Worm (Caenorhabditis elegans) whole organism, late embryonic: Measurements from ENCODE around the gene tag-123.

ENCODE experiments used
- C08G9.2 ChIP-seq: sonication (generic microtip); optimal IDR thresholded peaks from 2 replicates; lab custom pipeline; 2016; ENCODE audit warnings: mild to moderate bottlenecking, missing genetic modification characterization, moderate library complexity, missing compliant biosample characterization
- C38D4.7 ChIP-seq: fragments of 200-800 bp; sonication (Bioruptor generic); optimal IDR thresholded peaks from 2 replicates; lab custom pipeline; 2018; ENCODE audit warnings: mild to moderate bottlenecking, missing genetic modification characterization, moderate library complexity, missing compliant biosample characterization
- F13H6.1 ChIP-seq: sonication (generic microtip); optimal IDR thresholded peaks from 2 replicates; lab custom pipeline; 2016; ENCODE audit warnings: missing genetic modification characterization, missing compliant biosample characterization
- K09A11.1 ChIP-seq: sonication (generic microtip); optimal IDR thresholded peaks from 2 replicates; lab custom pipeline; 2017; ENCODE audit warnings: antibody characterized with exemption, mild to moderate bottlenecking, missing genetic modification characterization, missing compliant biosample characterization; ENCODE audit not compliant: insufficient read depth
- Y22D7AL.16 ChIP-seq: sonication (generic microtip); optimal IDR thresholded peaks from 2 replicates; lab custom pipeline; 2016; ENCODE audit warnings: missing genetic modification characterization, missing compliant biosample characterization
- ceh-14 ChIP-seq: sonication (generic microtip); optimal IDR thresholded peaks from 2 replicates; lab custom pipeline; 2016; ENCODE audit warnings: missing genotype, missing genetic modification characterization, missing compliant biosample characterization
- ceh-18 ChIP-seq: sonication (generic microtip); optimal IDR thresholded peaks from 2 replicates; lab custom pipeline; 2016; ENCODE audit warnings: missing genetic modification characterization, missing compliant biosample characterization
- ceh-19 ChIP-seq: fragments of 200-800 bp; sonication (Bioruptor generic); optimal IDR thresholded peaks from 2 replicates; lab custom pipeline; 2018; ENCODE audit warnings: mild to moderate bottlenecking, missing genetic modification characterization, missing compliant biosample characterization
- ceh-24 ChIP-seq: sonication (generic microtip); optimal IDR thresholded peaks from 2 replicates; lab custom pipeline; 2016; ENCODE audit warnings: mild to moderate bottlenecking, missing genetic modification characterization, missing compliant biosample characterization
- ceh-31 ChIP-seq: sonication (generic microtip); optimal IDR thresholded peaks from 2 replicates; lab custom pipeline; 2016; ENCODE audit warnings: missing genetic modification characterization, missing compliant biosample characterization
- ceh-34 ChIP-seq: sonication (generic microtip); optimal IDR thresholded peaks from 2 replicates; lab custom pipeline; 2016; ENCODE audit warnings: mild to moderate bottlenecking, missing genetic modification characterization, missing compliant biosample characterization
- ceh-45 ChIP-seq: fragments of 200-800 bp; sonication (Bioruptor generic); IDR thresholded peaks from 2 replicates; pipeline ENCODE4 v1.3.6; 2022; ENCODE audit warnings: missing genetic modification reagents, missing genetic modification characterization, missing compliant biosample characterization
- ceh-48 ChIP-seq: sonication (generic microtip); optimal IDR thresholded peaks from 2 replicates; lab custom pipeline; 2016; ENCODE audit warnings: missing genetic modification characterization, inconsistent platforms, missing compliant biosample characterization
- ceh-6 ChIP-seq: fragments of 200-800 bp; sonication (Bioruptor generic); optimal IDR thresholded peaks from 2 replicates; lab custom pipeline; 2018; ENCODE audit warnings: mild to moderate bottlenecking, missing genetic modification characterization, missing compliant biosample characterization
- che-1 ChIP-seq: sonication (generic microtip); optimal IDR thresholded peaks from 2 replicates; lab custom pipeline; 2016; ENCODE audit warnings: mild to moderate bottlenecking, missing genetic modification characterization, missing compliant biosample characterization
- dve-1 ChIP-seq: sonication (generic microtip); optimal IDR thresholded peaks from 2 replicates; lab custom pipeline; 2017; ENCODE audit warnings: antibody characterized with exemption, mild to moderate bottlenecking, missing genetic modification characterization, missing compliant biosample characterization
- elt-2 ChIP-seq: sonication (generic microtip); optimal IDR thresholded peaks from 2 replicates; lab custom pipeline; 2016; ENCODE audit warnings: missing genetic modification reagents, missing genetic modification characterization, missing compliant biosample characterization
- elt-4 ChIP-seq: sonication (generic microtip); optimal IDR thresholded peaks from 2 replicates; lab custom pipeline; 2016; ENCODE audit warnings: missing genetic modification characterization, missing compliant biosample characterization
- fkh-10 ChIP-seq: fragments of 150-350 bp; optimal IDR thresholded peaks from 2 replicates; lab custom pipeline; 2014; ENCODE audit warnings: missing biosample characterization, missing genetic modification reagents, missing genetic modification characterization
- fkh-6 ChIP-seq: sonication (generic microtip); optimal IDR thresholded peaks from 2 replicates; lab custom pipeline; 2016; ENCODE audit warnings: missing genetic modification characterization, missing compliant biosample characterization
- gmeb-2 ChIP-seq: sonication (generic microtip); optimal IDR thresholded peaks from 2 replicates; lab custom pipeline; 2016; ENCODE audit warnings: missing genetic modification characterization, inconsistent platforms, missing compliant biosample characterization
- hlh-13 ChIP-seq: fragments of 200-800 bp; sonication (Bioruptor generic); optimal IDR thresholded peaks from 2 replicates; lab custom pipeline; 2018; ENCODE audit warnings: mild to moderate bottlenecking, missing genetic modification characterization, missing compliant biosample characterization
- hlh-15 ChIP-seq: sonication (generic microtip); optimal IDR thresholded peaks from 2 replicates; lab custom pipeline; 2016; ENCODE audit warnings: missing genetic modification characterization, missing compliant biosample characterization
- hlh-30 ChIP-seq: sonication (generic microtip); optimal IDR thresholded peaks from 2 replicates; lab custom pipeline; 2017; ENCODE audit warnings: antibody characterized with exemption, missing genetic modification characterization, missing compliant biosample characterization; ENCODE audit not compliant: insufficient read depth
- hlh-6 ChIP-seq: sonication (generic microtip); optimal IDR thresholded peaks from 2 replicates; lab custom pipeline; 2016; ENCODE audit warnings: missing genotype, missing genetic modification characterization, missing compliant biosample characterization
- hlh-8 ChIP-seq: sonication (generic microtip); optimal IDR thresholded peaks from 2 replicates; lab custom pipeline; 2016; ENCODE audit warnings: missing genotype, missing genetic modification characterization, missing compliant biosample characterization
- lim-6 ChIP-seq: sonication (generic microtip); optimal IDR thresholded peaks from 2 replicates; lab custom pipeline; 2016; ENCODE audit warnings: missing genetic modification characterization, missing compliant biosample characterization
- lin-11 ChIP-seq: fragments of 200-800 bp; sonication (Bioruptor generic); optimal IDR thresholded peaks from 2 replicates; lab custom pipeline; 2018; ENCODE audit warnings: mild to moderate bottlenecking, missing genetic modification characterization, missing compliant biosample characterization
- madf-2 ChIP-seq: sonication (generic microtip); optimal IDR thresholded peaks from 2 replicates; lab custom pipeline; 2017; ENCODE audit warnings: missing genetic modification characterization, missing compliant biosample characterization
- mec-3 ChIP-seq: sonication (generic microtip); optimal IDR thresholded peaks from 2 replicates; lab custom pipeline; 2016; ENCODE audit warnings: borderline replicate concordance, missing genetic modification characterization, missing compliant biosample characterization
- nfya-1 ChIP-seq: sonication (generic microtip); optimal IDR thresholded peaks from 2 replicates; lab custom pipeline; 2017; ENCODE audit warnings: missing genetic modification characterization, mild to moderate bottlenecking, missing compliant biosample characterization, antibody characterized with exemption, moderate library complexity
- nhr-11 ChIP-seq: fragments of 150-350 bp; optimal IDR thresholded peaks from 2 replicates; lab custom pipeline; 2014; ENCODE audit warnings: missing biosample characterization, missing genetic modification characterization
- nhr-232 ChIP-seq: sonication (generic microtip); optimal IDR thresholded peaks from 2 replicates; lab custom pipeline; 2016; ENCODE audit warnings: missing genetic modification characterization, missing compliant biosample characterization
- npax-4 ChIP-seq: sonication (generic microtip); optimal IDR thresholded peaks from 2 replicates; lab custom pipeline; 2016; ENCODE audit warnings: missing genetic modification characterization, missing compliant biosample characterization
- odd-2 ChIP-seq: sonication (generic microtip); optimal IDR thresholded peaks from 2 replicates; lab custom pipeline; 2017; ENCODE audit warnings: antibody characterized with exemption, mild to moderate bottlenecking, missing genetic modification characterization, missing compliant biosample characterization
- pag-3 ChIP-seq: sonication (generic microtip); optimal IDR thresholded peaks from 2 replicates; lab custom pipeline; 2016; ENCODE audit warnings: missing compliant biosample characterization, missing genetic modification characterization, borderline replicate concordance
- pha-2 ChIP-seq: sonication (generic microtip); optimal IDR thresholded peaks from 2 replicates; lab custom pipeline; 2017; ENCODE audit warnings: mild to moderate bottlenecking, missing genetic modification characterization, missing compliant biosample characterization
- pha-4 ChIP-seq: fragments of 150-350 bp; optimal IDR thresholded peaks from 2 replicates; lab custom pipeline; 2018; ENCODE audit warnings: missing biosample characterization, missing genetic modification reagents, missing genetic modification characterization
- pros-1 ChIP-seq: fragments of 150-350 bp; optimal IDR thresholded peaks from 2 replicates; lab custom pipeline; 2014; ENCODE audit warnings: missing biosample characterization, missing genetic modification reagents, missing genetic modification characterization
- ref-2 ChIP-seq: sonication (generic microtip); optimal IDR thresholded peaks from 2 replicates; lab custom pipeline; 2016; ENCODE audit warnings: missing genetic modification characterization, missing compliant biosample characterization
- rnt-1 ChIP-seq: sonication (generic microtip); optimal IDR thresholded peaks from 2 replicates; lab custom pipeline; 2016; ENCODE audit warnings: missing genetic modification characterization, missing compliant biosample characterization
- sox-4 ChIP-seq: sonication (generic microtip); optimal IDR thresholded peaks from 2 replicates; lab custom pipeline; 2017; ENCODE audit warnings: mild to moderate bottlenecking, missing genetic modification characterization, inconsistent platforms, missing compliant biosample characterization
- ttx-3 ChIP-seq: sonication (generic microtip); optimal IDR thresholded peaks from 2 replicates; lab custom pipeline; 2016; ENCODE audit warnings: missing genetic modification reagents, missing genetic modification characterization, missing compliant biosample characterization
- unc-3 ChIP-seq, 2 experiments: fragments of 200-800 bp in 1 of 2; sonication (Bioruptor generic) in 1 of 2; sonication (generic microtip) in 1 of 2; conservative IDR thresholded peaks in 1 of 2; optimal IDR thresholded peaks in 1 of 2; 2 replicates each; pipeline versions ENCODE4 v1.3.6 to Lab custom; 2016 to 2022; ENCODE audit warnings: missing compliant biosample characterization in 2 of 2, missing genetic modification characterization in 2 of 2, missing genetic modification reagents in 1 of 2
- unc-42 ChIP-seq: sonication (generic microtip); optimal IDR thresholded peaks from 2 replicates; lab custom pipeline; 2016; ENCODE audit warnings: missing genotype, missing genetic modification characterization, missing compliant biosample characterization
- unc-55 ChIP-seq: sonication (generic microtip); optimal IDR thresholded peaks from 2 replicates; lab custom pipeline; 2017; ENCODE audit warnings: missing biosample characterization, missing genetic modification reagents, missing genetic modification characterization
- unc-86 ChIP-seq: sonication (generic microtip); optimal IDR thresholded peaks from 2 replicates; lab custom pipeline; 2016; ENCODE audit warnings: missing genetic modification characterization, missing compliant biosample characterization
- ztf-16 ChIP-seq: sonication (generic microtip); optimal IDR thresholded peaks from 2 replicates; lab custom pipeline; 2017; ENCODE audit warnings: missing genetic modification characterization, missing compliant biosample characterization

Gene tag-123

DNA sequence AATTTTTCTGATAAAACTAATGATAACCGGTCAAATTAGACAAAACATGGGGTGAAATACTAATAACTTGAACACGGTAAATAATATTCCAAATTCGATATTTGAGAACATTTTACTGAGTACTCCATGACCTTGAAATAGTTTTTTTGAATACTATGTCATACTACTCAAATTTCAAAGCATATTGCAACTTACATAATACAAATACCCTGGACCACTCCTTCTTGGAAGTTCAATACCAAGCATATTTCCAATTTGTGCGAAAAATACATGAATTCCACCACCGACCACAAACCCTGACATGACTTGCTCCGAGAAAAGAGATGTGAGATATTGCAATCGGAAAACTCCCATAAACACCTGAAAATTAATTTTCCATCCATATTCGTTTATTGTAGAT lies 15.0 kb downstream of the tag-123 start:
- TF ChIP-seq che-1 (tag; lab: Kevin White, UChicago), result no peak
- no peak for TF ChIP-seq hlh-30 (tag; lab: Kevin White, UChicago)
- TF ChIP-seq F13H6.1 (tag; lab: Kevin White, UChicago), result no peak
- no peak for TF ChIP-seq fkh-10 (GFP tag; lab: Kevin White, UChicago)
- no peak for TF ChIP-seq elt-4
- TF ChIP-seq ceh-34, result no peak
- no peak for TF ChIP-seq Y22D7AL.16 (tag; lab: Kevin White, UChicago)
- no peak for TF ChIP-seq pha-4 (tag; lab: Kevin White, UChicago)
- no peak for TF ChIP-seq mec-3 (tag; lab: Kevin White, UChicago)
- TF ChIP-seq dve-1 (tag; lab: Kevin White, UChicago), result no peak
- no peak for TF ChIP-seq gmeb-2 (tag; lab: Kevin White, UChicago)
- TF ChIP-seq ceh-24 (tag; lab: Kevin White, UChicago), result no peak

DNA sequence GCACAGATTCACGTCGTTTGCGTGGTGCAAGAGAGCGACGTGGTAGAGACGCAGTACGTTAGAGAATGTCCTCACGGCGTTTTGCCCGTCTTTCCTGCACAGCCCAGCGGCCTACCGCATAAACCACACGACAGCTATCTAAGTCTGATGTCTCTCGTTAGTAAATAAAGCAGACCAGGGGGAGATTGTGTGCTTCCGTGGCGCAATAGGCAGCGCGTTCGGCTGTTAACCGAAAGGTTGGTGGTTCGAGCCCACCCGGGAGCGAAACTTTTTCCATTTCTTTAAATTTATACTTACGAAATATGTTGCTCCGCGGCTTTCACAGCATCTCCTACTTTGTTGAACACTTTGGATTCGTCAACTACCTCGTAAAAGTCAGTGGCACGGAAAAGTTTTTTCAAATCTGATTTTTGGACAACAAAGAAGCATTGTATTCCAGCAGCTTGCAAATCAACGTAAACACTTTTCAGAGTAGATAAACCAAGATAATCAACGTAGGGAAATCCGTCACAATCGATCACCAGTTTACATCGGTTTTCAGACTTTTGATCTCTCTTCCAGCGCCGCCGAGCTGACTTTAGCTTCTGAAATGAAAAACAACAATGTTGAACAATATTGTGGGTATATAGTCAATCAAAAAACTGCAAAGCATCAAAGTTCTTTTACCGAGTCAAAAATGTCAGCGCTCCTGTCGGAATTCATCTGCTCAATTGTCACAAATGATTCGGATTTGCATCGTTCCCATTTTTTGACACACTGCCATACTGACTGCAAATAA lies 17.4 kb downstream of the tag-123 start:
- TF ChIP-seq K09A11.1 (tag; lab: Kevin White, UChicago), result peak; percentile 95
- peak; percentile 92 for TF ChIP-seq nhr-232 (tag; lab: Kevin White, UChicago)
- TF ChIP-seq C08G9.2, result peak; percentile 84
- peak; percentile 96 for TF ChIP-seq sox-4 (tag; lab: Kevin White, UChicago)
- TF ChIP-seq ceh-48 (tag; lab: Kevin White, UChicago), result peak; percentile 87
- TF ChIP-seq ttx-3 (tag; lab: Kevin White, UChicago), result peak; percentile 93
- peak; percentile 96 for TF ChIP-seq ceh-14 (tag; lab: Kevin White, UChicago)
- TF ChIP-seq nfya-1 (tag; lab: Kevin White, UChicago), result peak; percentile 89
- peak; percentile 98 for TF ChIP-seq ceh-45
- peak; percentile 44 for TF ChIP-seq mec-3 (tag; lab: Kevin White, UChicago)
- peak; percentile 98 for TF ChIP-seq rnt-1
- peak; percentile 85 for TF ChIP-seq hlh-15 (tag; lab: Kevin White, UChicago)
- peak; percentile 74 for TF ChIP-seq elt-4
- TF ChIP-seq ceh-31 (tag; lab: Kevin White, UChicago), result peak; percentile 95
- peak; percentile 67 for TF ChIP-seq pros-1 (tag; lab: Kevin White, UChicago)
- peak; percentile 89 for TF ChIP-seq madf-2 (tag; lab: Kevin White, UChicago)
- peak; percentile 91 for TF ChIP-seq npax-4 (tag; lab: Kevin White, UChicago)
- peak; percentile 88 for TF ChIP-seq lim-6 (tag; lab: Kevin White, UChicago)
- TF ChIP-seq hlh-8 (tag; lab: Kevin White, UChicago), result peak; percentile 92
- peak; percentile 95 for TF ChIP-seq unc-86 (tag; lab: Kevin White, UChicago)
- peak; percentile 93 for TF ChIP-seq che-1 (tag; lab: Kevin White, UChicago)
- TF ChIP-seq unc-3 (GFP tag; conservative IDR thresholded peaks at IDR 0.05; lab: Robert Waterston, UW), result peak; percentile 96
- TF ChIP-seq unc-3 (tag; optimal IDR thresholded peaks at IDR 0.05; lab: Kevin White, UChicago), result peak; percentile 90
- peak; percentile 98 for TF ChIP-seq ceh-18
- TF ChIP-seq ceh-19 (GFP tag; lab: Kevin White, UChicago), result peak; percentile 97
- peak; percentile 92 for TF ChIP-seq dve-1 (tag; lab: Kevin White, UChicago)
- peak; percentile 97 for TF ChIP-seq elt-2 (tag; lab: Kevin White, UChicago)
- peak; percentile 92 for TF ChIP-seq C38D4.7
- peak; percentile 93 for TF ChIP-seq hlh-13 (GFP tag; lab: Kevin White, UChicago)
- peak; percentile 96 for TF ChIP-seq ref-2 (tag; lab: Kevin White, UChicago)
- TF ChIP-seq nhr-11 (tag; lab: Kevin White, UChicago), result no peak
- TF ChIP-seq ztf-16 (tag; lab: Kevin White, UChicago), result peak; percentile 97
- peak; percentile 46 for TF ChIP-seq pag-3
- TF ChIP-seq unc-55, result peak; percentile 95
- peak; percentile 95 for TF ChIP-seq ceh-6 (GFP tag; lab: Kevin White, UChicago)
- peak; percentile 95 for TF ChIP-seq fkh-6 (tag; lab: Kevin White, UChicago)
- TF ChIP-seq hlh-6, result peak; percentile 94
- TF ChIP-seq odd-2 (tag; lab: Kevin White, UChicago), result peak; percentile 76
- peak; percentile 88 for TF ChIP-seq lin-11 (tag; lab: Kevin White, UChicago)
- TF ChIP-seq pha-2 (tag; lab: Kevin White, UChicago), result peak; percentile 95
- TF ChIP-seq unc-42 (tag; lab: Kevin White, UChicago), result peak; percentile 87
